Worm (Caenorhabditis elegans) whole organism, L1 larva: ENCODE results near the gene T04A8.7.

Experiments
- C16A3.4 ChIP-seq: fragments of 150-350 bp; optimal IDR thresholded peaks from 2 replicates; lab custom pipeline; 2014; ENCODE audit warnings: missing biosample characterization, missing genetic modification characterization
- C34B4.2 ChIP-seq: sonication (generic microtip); optimal IDR thresholded peaks from 2 replicates; lab custom pipeline; 2017; ENCODE audit warnings: mild to moderate bottlenecking, missing genetic modification characterization, missing compliant biosample characterization
- F16B12.6 ChIP-seq: fragments of 150-350 bp; optimal IDR thresholded peaks from 2 replicates; lab custom pipeline; 2014; ENCODE audit warnings: missing biosample characterization, missing genetic modification characterization
- aha-1 ChIP-seq: fragments of 150-350 bp; optimal IDR thresholded peaks from 2 replicates; lab custom pipeline; 2014; ENCODE audit warnings: missing biosample characterization, missing genetic modification characterization
- aly-2 ChIP-seq: fragments of 150-350 bp; optimal IDR thresholded peaks from 2 replicates; lab custom pipeline; 2014; ENCODE audit warnings: missing biosample characterization, missing genetic modification characterization
- ama-1 ChIP-seq: fragments of 150-350 bp; optimal IDR thresholded peaks from 2 replicates; lab custom pipeline; 2014
- blmp-1 ChIP-seq: fragments of 150-350 bp; optimal IDR thresholded peaks from 2 replicates; lab custom pipeline; 2014; ENCODE audit warnings: missing biosample characterization, missing genetic modification characterization
- ceh-8 ChIP-seq: fragments of 200-800 bp; sonication (Bioruptor generic); optimal IDR thresholded peaks from 2 replicates; lab custom pipeline; 2018; ENCODE audit warnings: mild to moderate bottlenecking, missing genetic modification characterization, moderate library complexity, missing compliant biosample characterization
- ceh-82 ChIP-seq, 3 experiments: fragments of 150-350 bp in 1 of 3; sonication (generic microtip) in 2 of 3; optimal IDR thresholded peaks; 2 replicates each; lab custom pipeline; 2014 to 2017; ENCODE audit warnings: missing biosample characterization in 3 of 3, missing genetic modification characterization in 3 of 3
- ceh-88 ChIP-seq: fragments of 200-800 bp; sonication (Bioruptor generic); IDR thresholded peaks from 2 replicates; pipeline ENCODE4 v1.3.6; 2022; ENCODE audit warnings: missing genetic modification characterization, missing compliant biosample characterization
- efl-1 ChIP-seq, 4 experiments: fragments of 150-350 bp; optimal IDR thresholded peaks in 3 of 4; peaks in 1 of 4; 1 replicate in 1 of 4; 2 replicates in 3 of 4; lab custom pipeline; 2014; ENCODE audit warnings: missing biosample characterization in 2 of 4, missing genetic modification characterization in 2 of 4, missing genetic modification reagents in 2 of 4
- egl-13 ChIP-seq: sonication (generic microtip); optimal IDR thresholded peaks from 2 replicates; lab custom pipeline; 2016; ENCODE audit warnings: missing genotype, missing genetic modification reagents, missing genetic modification characterization, missing compliant biosample characterization
- elt-2 ChIP-seq: sonication (generic microtip); optimal IDR thresholded peaks from 2 replicates; lab custom pipeline; 2016; ENCODE audit warnings: missing genetic modification characterization, mild to moderate bottlenecking, inconsistent platforms, missing compliant biosample characterization, missing genetic modification reagents
- fkh-10 ChIP-seq: sonication (generic microtip); optimal IDR thresholded peaks from 2 replicates; lab custom pipeline; 2017; ENCODE audit warnings: missing biosample characterization, missing genetic modification reagents, missing genetic modification characterization
- fkh-4 ChIP-seq: sonication (generic microtip); optimal IDR thresholded peaks from 2 replicates; lab custom pipeline; 2016; ENCODE audit warnings: missing compliant biosample characterization, missing genetic modification characterization, borderline replicate concordance
- hlh-17 ChIP-seq: fragments of 200-800 bp; sonication (Bioruptor generic); optimal IDR thresholded peaks from 2 replicates; lab custom pipeline; 2018; ENCODE audit warnings: missing genetic modification characterization, mild to moderate bottlenecking, missing compliant biosample characterization, moderate library complexity, borderline replicate concordance
- hlh-4 ChIP-seq: sonication (generic microtip); optimal IDR thresholded peaks from 2 replicates; lab custom pipeline; 2016; ENCODE audit warnings: mild to moderate bottlenecking, missing genetic modification characterization, missing compliant biosample characterization
- jun-1 ChIP-seq: fragments of 150-350 bp; optimal IDR thresholded peaks from 2 replicates; lab custom pipeline; 2014; ENCODE audit warnings: missing biosample characterization, missing genetic modification reagents, missing genetic modification characterization
- lin-14 ChIP-seq: fragments of 200-800 bp; sonication (Bioruptor generic); optimal IDR thresholded peaks from 2 replicates; lab custom pipeline; 2018; ENCODE audit warnings: mild to moderate bottlenecking, missing genetic modification characterization, moderate library complexity, missing compliant biosample characterization
- lin-35 ChIP-seq, 2 experiments: fragments of 150-350 bp; optimal IDR thresholded peaks; 2 replicates each; lab custom pipeline; 2014; ENCODE audit warnings: missing biosample characterization in 2 of 2, missing genetic modification characterization in 2 of 2, missing genetic modification reagents in 2 of 2
- lsy-2 ChIP-seq, 2 experiments: fragments of 150-350 bp; optimal IDR thresholded peaks; 2 replicates each; lab custom pipeline; 2014; ENCODE audit warnings: missing biosample characterization in 2 of 2, missing genetic modification characterization in 2 of 2
- mab-9 ChIP-seq: fragments of 200-800 bp; sonication (Bioruptor generic); IDR thresholded peaks from 2 replicates; pipeline ENCODE4 v1.3.6; 2022; ENCODE audit warnings: missing genetic modification reagents, missing genetic modification characterization, missing compliant biosample characterization
- nhr-11 ChIP-seq: fragments of 150-350 bp; optimal IDR thresholded peaks from 2 replicates; lab custom pipeline; 2014; ENCODE audit warnings: missing biosample characterization, missing genetic modification characterization
- nhr-12 ChIP-seq: sonication (generic microtip); optimal IDR thresholded peaks from 2 replicates; lab custom pipeline; 2017; ENCODE audit warnings: missing biosample characterization, missing genetic modification characterization
- nhr-19 ChIP-seq: fragments of 200-800 bp; sonication (Bioruptor generic); conservative IDR thresholded peaks from 2 replicates; pipeline ENCODE4 v1.3.6; 2022; ENCODE audit warnings: missing genetic modification characterization, missing compliant biosample characterization
- nhr-20 ChIP-seq: sonication (generic microtip); optimal IDR thresholded peaks from 2 replicates; lab custom pipeline; 2016; ENCODE audit warnings: mild to moderate bottlenecking, missing genetic modification characterization, missing compliant biosample characterization
- nhr-237 ChIP-seq: fragments of 150-350 bp; optimal IDR thresholded peaks from 2 replicates; lab custom pipeline; 2014; ENCODE audit warnings: missing biosample characterization, missing genetic modification characterization
- nhr-47 ChIP-seq: sonication (generic microtip); optimal IDR thresholded peaks from 2 replicates; lab custom pipeline; 2016; ENCODE audit warnings: mild to moderate bottlenecking, missing genetic modification characterization, moderate library complexity, missing compliant biosample characterization
- nhr-71 ChIP-seq: sonication (generic microtip); optimal IDR thresholded peaks from 2 replicates; lab custom pipeline; 2016; ENCODE audit warnings: mild to moderate bottlenecking, missing genetic modification characterization, moderate library complexity, missing compliant biosample characterization
- nhr-76 ChIP-seq: sonication (generic microtip); optimal IDR thresholded peaks from 2 replicates; lab custom pipeline; 2017; ENCODE audit warnings: missing biosample characterization, missing genetic modification characterization
- pqm-1 ChIP-seq: sonication (generic microtip); optimal IDR thresholded peaks from 3 replicates; lab custom pipeline; 2017; ENCODE audit warnings: missing biosample characterization, missing genetic modification characterization
- rnt-1 ChIP-seq: sonication (generic microtip); optimal IDR thresholded peaks from 2 replicates; lab custom pipeline; 2016; ENCODE audit warnings: mild to moderate bottlenecking, missing genetic modification characterization, moderate library complexity, missing compliant biosample characterization
- snpc-4 ChIP-seq: fragments of 150-350 bp; optimal IDR thresholded peaks from 2 replicates; lab custom pipeline; 2014; ENCODE audit warnings: missing biosample characterization, missing genetic modification characterization
- snu-23 ChIP-seq: sonication (generic microtip); optimal IDR thresholded peaks from 2 replicates; lab custom pipeline; 2016; ENCODE audit warnings: missing genetic modification characterization, missing compliant biosample characterization
- sox-4 ChIP-seq: sonication (generic microtip); optimal IDR thresholded peaks from 2 replicates; lab custom pipeline; 2016; ENCODE audit warnings: missing genetic modification characterization, missing compliant biosample characterization
- tlp-1 ChIP-seq: fragments of 150-350 bp; optimal IDR thresholded peaks from 2 replicates; lab custom pipeline; 2014; ENCODE audit warnings: missing biosample characterization, missing genetic modification characterization
- zip-4 ChIP-seq: fragments of 200-800 bp; sonication (Bioruptor generic); optimal IDR thresholded peaks from 2 replicates; lab custom pipeline; 2018; ENCODE audit warnings: mild to moderate bottlenecking, missing genetic modification characterization, moderate library complexity, missing compliant biosample characterization
- ztf-11 ChIP-seq, 2 experiments: sonication (generic microtip); optimal IDR thresholded peaks; 2 replicates each; lab custom pipeline; 2016 to 2017; ENCODE audit warnings: missing genetic modification characterization in 2 of 2, missing biosample characterization in 1 of 2, missing compliant biosample characterization in 1 of 2

T04A8.7 gene

DNA sequence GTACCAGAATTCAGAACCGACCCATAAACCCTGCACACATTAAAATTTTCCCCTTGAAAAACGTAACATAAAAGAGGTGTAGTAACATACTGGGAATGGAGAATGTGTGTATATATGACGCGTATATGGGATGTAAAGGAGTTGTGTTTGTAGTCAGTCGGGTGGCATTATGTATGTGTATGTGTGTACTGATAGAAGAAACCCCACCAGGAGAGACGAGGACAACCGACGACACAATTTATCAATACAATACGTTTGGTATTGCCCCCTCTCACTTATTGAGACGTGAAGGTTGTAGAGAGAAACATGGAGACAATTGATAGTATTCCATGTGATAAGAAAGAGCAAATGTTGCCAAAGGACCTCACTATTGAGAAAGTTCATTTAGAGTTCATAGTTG, 27.1 kb upstream of the T04A8.7 start:
- no peak for TF ChIP-seq efl-1 (optimal IDR thresholded peaks at IDR 0.05; lab: Kevin White, UChicago)
- TF ChIP-seq efl-1 (GFP tag; optimal IDR thresholded peaks at IDR 0.05 in 1 of 2; lab: Kevin White, UChicago): peak in 1 of 2 experiments; percentile 59
- peak; percentile 3 for TF ChIP-seq lin-14
- TF ChIP-seq mab-9 (GFP tag; lab: Robert Waterston, UW): no peak
- no peak for TF ChIP-seq aly-2 (tag; lab: Kevin White, UChicago)
- TF ChIP-seq elt-2 (tag; lab: Kevin White, UChicago): peak; percentile 46
- TF ChIP-seq pqm-1 (tag; lab: Kevin White, UChicago): peak; percentile 25
- peak in 1 of 2 experiments; percentile 20 for TF ChIP-seq lin-35 (GFP tag; optimal IDR thresholded peaks at IDR 0.05; lab: Kevin White, UChicago)

DNA sequence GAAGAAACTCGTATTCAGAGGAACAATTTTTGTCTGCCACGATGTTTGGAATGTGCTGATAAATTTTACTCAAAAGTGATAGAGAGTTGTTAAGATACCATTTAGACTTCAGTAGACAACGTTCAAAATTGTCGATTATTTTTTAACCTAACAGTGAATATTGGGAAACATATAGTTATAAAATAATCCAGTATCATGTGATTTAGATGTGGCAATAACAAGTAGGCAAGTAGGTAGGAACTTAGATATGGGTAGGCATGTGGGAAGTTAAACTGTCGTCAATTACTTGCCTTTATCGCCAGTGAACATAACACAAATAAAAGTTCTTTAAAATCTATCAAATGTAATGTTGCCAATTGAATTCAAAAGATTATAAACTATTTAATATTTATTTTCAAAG, 23.7 kb upstream of the T04A8.7 start, which contains the start of gene T23F11.11:
Gene T23F11.11, minus strand, starts transcription at position 101 of the 400 bp plus-strand sequence.
- no peak for TF ChIP-seq nhr-76 (tag; lab: Kevin White, UChicago)
- no peak for TF ChIP-seq nhr-47 (tag; lab: Kevin White, UChicago)
- TF ChIP-seq nhr-20 (tag; lab: Kevin White, UChicago): no peak
- no peak for TF ChIP-seq aly-2 (tag; lab: Kevin White, UChicago)

DNA sequence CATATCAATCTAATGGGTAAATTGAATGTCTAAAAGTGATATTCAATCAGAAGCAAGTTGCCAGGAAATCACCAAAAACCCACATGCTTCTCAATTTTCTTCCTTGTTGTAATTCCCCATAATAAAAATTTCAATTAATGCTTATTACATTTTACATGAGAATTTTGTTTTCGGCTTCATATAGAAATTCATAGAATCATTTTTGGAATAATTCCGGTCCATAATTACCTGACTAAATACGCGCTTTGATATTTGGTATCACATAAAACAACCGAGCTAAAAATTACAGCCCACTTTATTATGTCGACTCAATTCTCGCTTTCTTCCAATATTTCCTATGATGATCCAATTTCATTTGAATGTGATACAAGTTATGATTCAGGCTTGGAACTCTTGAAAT, 23.2 kb upstream of the T04A8.7 start, which contains the start of gene srg-13:
Gene srg-13, plus strand, starts transcription at position 301 of the 400 bp plus-strand sequence.
- TF ChIP-seq ceh-88 (GFP tag; lab: Robert Waterston, UW) (no peak), nhr-11 (tag; lab: Kevin White, UChicago) (no peak), ceh-8 (GFP tag; lab: Kevin White, UChicago) (no peak), blmp-1 (no peak), nhr-237 (tag; lab: Kevin White, UChicago) (no peak), C34B4.2 (tag; lab: Kevin White, UChicago) (no peak), nhr-12 (no peak), C16A3.4 (tag; lab: Kevin White, UChicago) (no peak), nhr-19 (no peak), sox-4 (tag; lab: Kevin White, UChicago) (no peak), nhr-20 (tag; lab: Kevin White, UChicago) (no peak), hlh-17 (GFP tag; lab: Kevin White, UChicago) (no peak), F16B12.6 (tag; lab: Kevin White, UChicago) (no peak)

DNA sequence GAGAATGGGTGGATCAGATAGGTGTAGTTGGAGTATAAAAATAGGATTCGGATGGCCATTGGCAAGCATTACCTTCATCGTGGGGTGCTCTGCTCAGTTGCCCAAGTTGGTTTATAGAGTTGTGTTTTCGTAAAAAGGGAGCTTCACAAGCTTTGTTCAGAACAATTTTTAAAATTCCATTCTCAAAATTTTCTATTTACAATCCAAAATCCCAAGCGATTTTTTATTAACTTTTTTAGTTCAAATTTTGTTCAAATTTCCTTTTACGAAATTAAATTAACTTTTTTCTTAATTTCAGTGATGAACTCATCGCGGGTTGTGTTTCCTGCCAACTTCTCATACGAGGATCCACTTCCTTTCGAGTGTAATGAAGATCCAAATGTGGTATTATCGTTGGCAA, 17.7 kb upstream of the T04A8.7 start, which contains the start of gene srg-10:
Gene srg-10, plus strand, starts transcription at position 301 of the 400 bp plus-strand sequence.
- no peak for TF ChIP-seq ama-1 (lab: Kevin White, UChicago)
- TF ChIP-seq snpc-4 (tag; lab: Kevin White, UChicago): no peak
- TF ChIP-seq aha-1 (tag; lab: Kevin White, UChicago): no peak
- no peak for TF ChIP-seq tlp-1
- no peak for TF ChIP-seq zip-4 (GFP tag; lab: Kevin White, UChicago)
- TF ChIP-seq fkh-4 (tag; lab: Kevin White, UChicago): no peak
- TF ChIP-seq ztf-11 (tag; optimal IDR thresholded peaks at IDR 0.05; lab: Kevin White, UChicago): no peak
- TF ChIP-seq fkh-10 (GFP tag; lab: Kevin White, UChicago): no peak
- no peak for TF ChIP-seq efl-1 (optimal IDR thresholded peaks at IDR 0.05; lab: Kevin White, UChicago)
- TF ChIP-seq efl-1 (GFP tag; optimal IDR thresholded peaks at IDR 0.05 in 1 of 2; lab: Kevin White, UChicago): no peak
- TF ChIP-seq lsy-2 (tag; optimal IDR thresholded peaks at IDR 0.05; lab: Kevin White, UChicago): no peak
- TF ChIP-seq jun-1: no peak
- TF ChIP-seq egl-13: no peak
- no peak for TF ChIP-seq ceh-82 (tag; optimal IDR thresholded peaks at IDR 0.05; lab: Kevin White, UChicago)
- TF ChIP-seq rnt-1 (tag; lab: Kevin White, UChicago): no peak
- TF ChIP-seq lin-35 (GFP tag; optimal IDR thresholded peaks at IDR 0.05; lab: Kevin White, UChicago): no peak
- no peak for TF ChIP-seq hlh-4 (tag; lab: Kevin White, UChicago)
- TF ChIP-seq snu-23 (GFP tag; lab: Kevin White, UChicago): no peak
- no peak for TF ChIP-seq nhr-71 (tag; lab: Kevin White, UChicago)
- TF ChIP-seq, all 84 proteins: peak for 0
